Fruit fly (Drosophila melanogaster) whole organism, embryonic: ENCODE measurements around the gene Rab40.

Source experiments
- Ada2b ChIP-seq: fragments of 200-800 bp; sonication (Bioruptor generic); IDR thresholded peaks from 2 replicates; pipeline ENCODE4 v1.3.6; 2022; ENCODE audit warnings: missing biosample characterization, missing genetic modification characterization
- Awh ChIP-seq: fragments of 200-800 bp; sonication (Bioruptor generic); IDR thresholded peaks from 2 replicates; pipeline ENCODE4, ENCODE4 v1.3.6; 2022; ENCODE audit warnings: missing biosample characterization, missing genetic modification characterization
- CG10366 ChIP-seq: fragments of 200-800 bp; sonication (Bioruptor generic); IDR thresholded peaks from 2 replicates; pipeline ENCODE4 v1.3.6; 2022; ENCODE audit warnings: missing biosample characterization, missing genetic modification characterization
- CG11093 ChIP-seq: fragments of 200-800 bp; sonication (Bioruptor generic); IDR thresholded peaks from 3 replicates; pipeline ENCODE4 v1.3.6; 2022; ENCODE audit warnings: missing biosample characterization, missing genetic modification characterization
- CG12236 ChIP-seq: fragments of 200-800 bp; sonication (Bioruptor generic); optimal IDR thresholded peaks from 2 replicates; lab custom pipeline; 2016; ENCODE audit warnings: missing biosample characterization, missing genetic modification characterization
- CG1233 ChIP-seq: fragments of 200-800 bp; sonication (Bioruptor generic); optimal IDR thresholded peaks from 4 replicates; lab custom pipeline; 2018; ENCODE audit warnings: missing biosample characterization, mild to moderate bottlenecking, missing genetic modification characterization
- CG1602 ChIP-seq: fragments of 200-800 bp; sonication (Bioruptor generic); optimal IDR thresholded peaks from 3 replicates; lab custom pipeline; 2016; ENCODE audit warnings: missing biosample characterization, missing genetic modification characterization
- CG17385 ChIP-seq: fragments of 200-800 bp; sonication (Bioruptor generic); optimal IDR thresholded peaks from 3 replicates; lab custom pipeline; 2018; ENCODE audit warnings: missing biosample characterization, mild to moderate bottlenecking, missing genetic modification characterization
- CG18764 ChIP-seq: fragments of 200-800 bp; sonication (Bioruptor generic); optimal IDR thresholded peaks from 3 replicates; lab custom pipeline; 2016; ENCODE audit warnings: missing biosample characterization, missing genetic modification characterization
- CG2202 ChIP-seq: fragments of 200-800 bp; sonication (Bioruptor generic); optimal IDR thresholded peaks from 2 replicates; lab custom pipeline; 2018; ENCODE audit warnings: missing biosample characterization, mild to moderate bottlenecking, missing genetic modification characterization
- CG30403 ChIP-seq: fragments of 200-800 bp; sonication (Bioruptor generic); optimal IDR thresholded peaks from 3 replicates; lab custom pipeline; 2016; ENCODE audit warnings: missing biosample characterization, missing genetic modification characterization
- CG3995 ChIP-seq: fragments of 200-800 bp; sonication (Bioruptor generic); optimal IDR thresholded peaks from 3 replicates; lab custom pipeline; 2016; ENCODE audit warnings: missing biosample characterization, missing genetic modification characterization
- CG42726 ChIP-seq: fragments of 200-800 bp; sonication (Bioruptor generic); IDR thresholded peaks from 2 replicates; pipeline ENCODE4 v1.3.6; 2022; ENCODE audit warnings: missing biosample characterization, missing genetic modification characterization; ENCODE audit not compliant: partially characterized antibody
- CG5245 ChIP-seq: fragments of 200-800 bp; sonication (Bioruptor generic); optimal IDR thresholded peaks from 3 replicates; lab custom pipeline; 2016; ENCODE audit warnings: missing biosample characterization, missing genetic modification characterization
- CG7271 ChIP-seq: fragments of 200-800 bp; sonication (Bioruptor generic); optimal IDR thresholded peaks from 2 replicates; lab custom pipeline; 2018; ENCODE audit warnings: missing biosample characterization, mild to moderate bottlenecking, missing genetic modification characterization, moderate library complexity
- CG7556 ChIP-seq: fragments of 200-800 bp; sonication (Bioruptor generic); optimal IDR thresholded peaks from 2 replicates; lab custom pipeline; 2017; ENCODE audit warnings: missing biosample characterization, mild to moderate bottlenecking, missing genetic modification characterization
- CG8089 ChIP-seq: fragments of 200-800 bp; sonication (Bioruptor generic); optimal IDR thresholded peaks from 3 replicates; lab custom pipeline; 2016; ENCODE audit warnings: missing biosample characterization, missing genetic modification characterization
- CG9215 ChIP-seq: fragments of 200-800 bp; sonication (Bioruptor generic); IDR thresholded peaks from 2 replicates; pipeline ENCODE4 v1.3.6; 2022; ENCODE audit warnings: missing biosample characterization, missing genetic modification characterization
- CrebB ChIP-seq: fragments of 200-800 bp; sonication (Bioruptor generic); optimal IDR thresholded peaks from 3 replicates; lab custom pipeline; 2018; ENCODE audit warnings: missing biosample characterization, mild to moderate bottlenecking, missing genetic modification characterization
- Dad ChIP-seq: fragments of 200-800 bp; sonication (Bioruptor generic); optimal IDR thresholded peaks from 3 replicates; lab custom pipeline; 2016; ENCODE audit warnings: missing biosample characterization, missing genetic modification characterization
- Eip74EF ChIP-seq, 2 experiments: fragments of 200-800 bp in 1 of 2; fragments of >200 bp in 1 of 2; sonication (Bioruptor generic) in 1 of 2; optimal IDR thresholded peaks; 2 replicates each; lab custom pipeline; 2017 to 2019; ENCODE audit warnings: missing biosample characterization in 2 of 2, missing genetic modification characterization in 2 of 2, mild to moderate bottlenecking in 1 of 2, moderate library complexity in 1 of 2
- Ets97D ChIP-seq: fragments of 200-800 bp; sonication (Bioruptor generic); optimal IDR thresholded peaks from 3 replicates; lab custom pipeline; 2016; ENCODE audit warnings: missing biosample characterization, missing genetic modification characterization
- GATAe ChIP-seq: fragments of 200-800 bp; sonication (Bioruptor generic); conservative IDR thresholded peaks from 2 replicates; pipeline ENCODE4 v1.3.6; 2022; ENCODE audit warnings: missing biosample characterization, missing genetic modification characterization
- HLH54F ChIP-seq: fragments of 200-800 bp; sonication (Bioruptor generic); optimal IDR thresholded peaks from 3 replicates; lab custom pipeline; 2016; ENCODE audit warnings: missing biosample characterization, missing genetic modification characterization
- HLHmδ ChIP-seq: fragments of 200-800 bp; sonication (Bioruptor generic); optimal IDR thresholded peaks from 2 replicates; lab custom pipeline; 2018; ENCODE audit warnings: missing biosample characterization, mild to moderate bottlenecking, missing genetic modification characterization, moderate library complexity
- Hr51 ChIP-seq, 2 experiments: fragments of 200-800 bp; sonication (Bioruptor generic); optimal IDR thresholded peaks; 2 replicates in 1 of 2; 3 replicates in 1 of 2; lab custom pipeline; 2016 to 2018; ENCODE audit warnings: missing biosample characterization in 2 of 2, missing genetic modification characterization in 2 of 2, mild to moderate bottlenecking in 1 of 2, moderate library complexity in 1 of 2
- Lim3 ChIP-seq: fragments of 200-800 bp; sonication (Bioruptor generic); IDR thresholded peaks from 2 replicates; pipeline ENCODE4 v1.3.6; 2022; ENCODE audit warnings: missing biosample characterization, missing genetic modification characterization
- Max ChIP-seq: fragments of 200-800 bp; sonication (Bioruptor generic); optimal IDR thresholded peaks from 2 replicates; lab custom pipeline; 2016; ENCODE audit warnings: missing biosample characterization, mild to moderate bottlenecking, missing genetic modification characterization
- Sox100B ChIP-seq: fragments of 200-800 bp; sonication (Bioruptor generic); optimal IDR thresholded peaks from 3 replicates; lab custom pipeline; 2018; ENCODE audit warnings: missing biosample characterization, mild to moderate bottlenecking, missing genetic modification characterization
- Ssrp ChIP-seq: fragments of 200-800 bp; sonication (Bioruptor generic); optimal IDR thresholded peaks from 2 replicates; lab custom pipeline; 2018; ENCODE audit warnings: missing biosample characterization, mild to moderate bottlenecking, missing genetic modification characterization, moderate library complexity
- YL-1 ChIP-seq: fragments of 200-800 bp; sonication (Bioruptor generic); optimal IDR thresholded peaks from 3 replicates; lab custom pipeline; 2017; ENCODE audit warnings: missing biosample characterization, mild to moderate bottlenecking, missing genetic modification characterization
- aop ChIP-seq: fragments of 200-800 bp; sonication (Bioruptor generic); IDR thresholded peaks from 2 replicates; pipeline ENCODE4 v1.3.6; 2022; ENCODE audit warnings: missing biosample characterization, missing genetic modification characterization
- bab2 ChIP-seq: fragments of 200-800 bp; sonication (Bioruptor generic); optimal IDR thresholded peaks from 2 replicates; lab custom pipeline; 2016; ENCODE audit warnings: missing biosample characterization, missing genetic modification characterization
- chinmo ChIP-seq: fragments of 200-800 bp; sonication (Bioruptor generic); IDR thresholded peaks from 4 replicates; pipeline ENCODE4 v1.3.6; 2022; ENCODE audit warnings: missing biosample characterization, missing genetic modification characterization; ENCODE audit not compliant: partially characterized antibody
- ci ChIP-seq: fragments of 200-800 bp; sonication (Bioruptor generic); IDR thresholded peaks from 3 replicates; pipeline ENCODE4 v1.3.6; 2022; ENCODE audit warnings: missing biosample characterization, missing genetic modification characterization
- danr ChIP-seq: fragments of 200-800 bp; sonication (Bioruptor generic); IDR thresholded peaks from 2 replicates; pipeline ENCODE4 v1.3.6; 2022; ENCODE audit warnings: missing biosample characterization, missing genetic modification characterization
- dm ChIP-seq: fragments of 200-800 bp; sonication (Bioruptor generic); optimal IDR thresholded peaks from 3 replicates; lab custom pipeline; 2016; ENCODE audit warnings: missing biosample characterization, missing genetic modification characterization
- emc ChIP-seq: fragments of 200-800 bp; sonication (Bioruptor generic); optimal IDR thresholded peaks from 2 replicates; lab custom pipeline; 2016; ENCODE audit warnings: missing biosample characterization, missing genetic modification characterization
- esg ChIP-seq: fragments of 200-800 bp; sonication (Bioruptor generic); conservative IDR thresholded peaks from 2 replicates; pipeline ENCODE4 v1.3.6; 2022; ENCODE audit warnings: missing biosample characterization, missing genetic modification characterization
- h ChIP-seq: fragments of >200 bp; optimal IDR thresholded peaks from 2 replicates; lab custom pipeline; 2017
- ham ChIP-seq: fragments of 200-800 bp; sonication (Bioruptor generic); IDR thresholded peaks from 2 replicates; pipeline ENCODE4 v1.3.6; 2022; ENCODE audit warnings: missing biosample characterization, missing genetic modification characterization
- hbn ChIP-seq: fragments of 200-800 bp; sonication (Bioruptor generic); IDR thresholded peaks from 2 replicates; pipeline ENCODE4 v1.3.6; 2022; ENCODE audit warnings: missing biosample characterization, missing genetic modification characterization; ENCODE audit not compliant: partially characterized antibody
- ind ChIP-seq: fragments of 200-800 bp; sonication (Bioruptor generic); optimal IDR thresholded peaks from 3 replicates; lab custom pipeline; 2016; ENCODE audit warnings: missing biosample characterization, missing genetic modification characterization
- kay ChIP-seq: fragments of 200-800 bp; sonication (Bioruptor generic); optimal IDR thresholded peaks from 2 replicates; lab custom pipeline; 2016; ENCODE audit warnings: missing biosample characterization, missing genetic modification characterization
- org-1 ChIP-seq: fragments of 200-800 bp; sonication (Bioruptor generic); optimal IDR thresholded peaks from 2 replicates; lab custom pipeline; 2017; ENCODE audit warnings: missing biosample characterization, missing genetic modification characterization
- pita ChIP-seq: fragments of 200-800 bp; sonication (Bioruptor generic); optimal IDR thresholded peaks from 2 replicates; lab custom pipeline; 2017; ENCODE audit warnings: missing biosample characterization, mild to moderate bottlenecking, missing genetic modification characterization
- psq ChIP-seq: fragments of 200-800 bp; sonication (Bioruptor generic); optimal IDR thresholded peaks from 2 replicates; lab custom pipeline; 2017; ENCODE audit warnings: missing biosample characterization, missing genetic modification characterization
- sens ChIP-seq: fragments of 200-800 bp; sonication (Bioruptor generic); peaks from one replicate; lab custom pipeline; 2016; ENCODE audit warnings: missing biosample characterization, missing genetic modification characterization
- sqz ChIP-seq: fragments of 200-800 bp; sonication (Bioruptor generic); optimal IDR thresholded peaks from 3 replicates; lab custom pipeline; 2018; ENCODE audit warnings: missing biosample characterization, mild to moderate bottlenecking, missing genetic modification characterization
- tap ChIP-seq: fragments of 200-800 bp; optimal IDR thresholded peaks from 3 replicates; lab custom pipeline; 2019; ENCODE audit warnings: missing biosample characterization, mild to moderate bottlenecking, missing genetic modification characterization, moderate library complexity
- tx ChIP-seq: fragments of 200-800 bp; sonication (Bioruptor generic); optimal IDR thresholded peaks from 2 replicates; lab custom pipeline; 2016; ENCODE audit warnings: missing biosample characterization, missing genetic modification characterization
- vvl ChIP-seq: fragments of 200-800 bp; sonication (Bioruptor generic); IDR thresholded peaks from 2 replicates; pipeline ENCODE4 v1.3.6; 2022; ENCODE audit warnings: missing biosample characterization, missing genetic modification characterization

Gene Rab40

DNA sequence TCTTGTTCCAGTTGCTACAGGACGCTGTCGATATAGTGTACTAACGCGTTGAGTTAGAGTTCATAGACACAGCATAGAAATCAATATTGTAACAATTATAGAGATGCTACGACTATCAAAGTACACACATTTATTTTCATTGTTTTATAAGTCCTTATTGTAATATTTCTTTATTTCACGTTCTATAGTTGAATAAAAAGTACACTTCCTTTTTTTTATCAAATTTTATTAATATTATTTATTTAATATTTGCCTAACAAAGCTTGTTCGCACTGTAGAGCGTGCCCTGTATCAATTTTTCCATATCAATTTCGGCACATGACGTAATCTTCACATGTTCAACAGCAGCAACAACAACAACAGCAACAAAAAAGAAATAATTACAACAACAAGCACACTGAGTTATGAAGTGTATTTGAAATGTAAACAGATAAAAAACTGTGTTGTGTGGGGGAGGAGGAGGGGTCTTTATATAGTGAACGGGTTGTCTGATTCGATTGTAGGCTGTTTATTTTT lies 11.1 kb upstream of the Rab40 start (continued):
- TF ChIP-seq Max (GFP tag; lab: Kevin White, UChicago) (peak; percentile 65), HLHmδ (no peak), bab2 (GFP tag; lab: Kevin White, UChicago) (no peak), Lim3 (GFP tag; lab: Robert Waterston, UW) (no peak), CG12236 (no peak), CrebB (tag; lab: Kevin White, UChicago) (peak; percentile 6), CG5245 (GFP tag; lab: Kevin White, UChicago) (peak; percentile 9), CG7271 (no peak), ham (no peak), CG2202 (tag; lab: Kevin White, UChicago) (no peak), GATAe (GFP tag; lab: Robert Waterston, UW) (no peak), tap (peak; percentile 82), Dad (GFP tag; lab: Kevin White, UChicago) (no peak), CG10366 (peak; percentile 64), tx (GFP tag; lab: Kevin White, UChicago) (no peak), YL-1 (GFP tag; lab: Kevin White, UChicago) (peak; percentile 34), Ets97D (GFP tag; lab: Kevin White, UChicago) (no peak), CG18764 (GFP tag; lab: Kevin White, UChicago) (peak; percentile 37), emc (GFP tag; lab: Kevin White, UChicago) (no peak), Ada2b (GFP tag; lab: Robert Waterston, UW) (peak; percentile 75), Awh (GFP tag; lab: Robert Waterston, UW) (peak; percentile 68), Sox100B (peak; percentile 86), dm (GFP tag; lab: Kevin White, UChicago) (no peak), sens (GFP tag; lab: Kevin White, UChicago) (peak; percentile 64), CG42726 (GFP tag; lab: Robert Waterston, UW) (no peak), CG9215 (GFP tag; lab: Robert Waterston, UW) (peak; percentile 82), Eip74EF (GFP tag; optimal IDR thresholded peaks at IDR 0.05; lab: Kevin White, UChicago) (peak in 1 of 2 experiments; percentile 59), CG30403 (peak; percentile 82), sqz (peak; percentile 57), CG1602 (peak; percentile 48), hbn (GFP tag; lab: Robert Waterston, UW) (no peak), Hr51 (GFP tag; optimal IDR thresholded peaks at IDR 0.05; lab: Kevin White, UChicago) (peak in 1 of 2 experiments; percentile 89), CG11093 (GFP tag; lab: Robert Waterston, UW) (peak; percentile 39; the same call in 1 of the 3 replicates), aop (GFP tag; lab: Robert Waterston, UW) (no peak), CG8089 (no peak), ind (GFP tag; lab: Kevin White, UChicago) (peak; percentile 79), HLH54F (no peak), psq (GFP tag; lab: Kevin White, UChicago) (peak; percentile 20), org-1 (GFP tag; lab: Kevin White, UChicago) (peak; percentile 63), esg (GFP tag; lab: Robert Waterston, UW) (peak; percentile 78), vvl (GFP tag; lab: Robert Waterston, UW) (peak; percentile 80), danr (GFP tag; lab: Robert Waterston, UW) (peak; percentile 57), kay (GFP tag; lab: Kevin White, UChicago) (peak; percentile 38), ci (GFP tag; lab: Robert Waterston, UW) (peak; percentile 51; the same call in 1 of the 3 replicates), Ssrp (tag; lab: Kevin White, UChicago) (peak; percentile 80), chinmo (peak; percentile 88; the same call in 1 of the 4 replicates), CG3995 (GFP tag; lab: Kevin White, UChicago) (no peak), CG1233 (GFP tag; lab: Kevin White, UChicago) (peak; percentile 76), h (lab: Kevin White, UChicago) (no peak), CG7556 (GFP tag; lab: Kevin White, UChicago) (peak; percentile 83), CG17385 (GFP tag; lab: Kevin White, UChicago) (peak; percentile 68), pita (no peak)
